Worm (Caenorhabditis elegans) whole organism, L2 larva: Measurements from ENCODE around the gene R10E8.3.

Experiments used
- aly-2 ChIP-seq: fragments of 150-350 bp; optimal IDR thresholded peaks from 2 replicates; lab custom pipeline; 2014; ENCODE audit warnings: missing biosample characterization, missing genetic modification characterization
- ama-1 ChIP-seq: fragments of 150-350 bp; optimal IDR thresholded peaks from 2 replicates; lab custom pipeline; 2018; ENCODE audit warnings: inconsistent platforms
- blmp-1 ChIP-seq: sonication (generic microtip); optimal IDR thresholded peaks from 2 replicates; lab custom pipeline; 2017; ENCODE audit warnings: missing genetic modification characterization, mild to moderate bottlenecking, missing compliant biosample characterization, antibody characterized with exemption, moderate library complexity; ENCODE audit not compliant: insufficient read depth
- ceh-82 ChIP-seq: fragments of 150-350 bp; optimal IDR thresholded peaks from 2 replicates; lab custom pipeline; 2014; ENCODE audit warnings: missing biosample characterization, missing genetic modification characterization
- lin-13 ChIP-seq: fragments of 150-350 bp; optimal IDR thresholded peaks from 2 replicates; lab custom pipeline; 2014; ENCODE audit warnings: missing biosample characterization, missing genetic modification reagents, missing genetic modification characterization
- mdl-1 ChIP-seq, 2 experiments: fragments of 150-350 bp in 1 of 2; sonication (generic microtip) in 1 of 2; optimal IDR thresholded peaks; 2 replicates each; lab custom pipeline; 2017; ENCODE audit warnings: missing biosample characterization in 2 of 2, missing genetic modification characterization in 2 of 2
- skn-1 ChIP-seq: sonication (generic microtip); optimal IDR thresholded peaks from 2 replicates; lab custom pipeline; 2017; ENCODE audit warnings: missing biosample characterization, missing genetic modification characterization
- unc-62 ChIP-seq: fragments of 150-350 bp; optimal IDR thresholded peaks from 2 replicates; lab custom pipeline; 2014; ENCODE audit warnings: missing biosample characterization, missing genetic modification reagents, missing genetic modification characterization
- zag-1 ChIP-seq: fragments of 150-350 bp; optimal IDR thresholded peaks from 2 replicates; lab custom pipeline; 2014; ENCODE audit warnings: missing biosample characterization, missing genetic modification characterization

- no peak for TF ChIP-seq mdl-1 (tag; optimal IDR thresholded peaks at IDR 0.05; lab: Kevin White, UChicago)
- no peak for TF ChIP-seq unc-62 (GFP tag; lab: Kevin White, UChicago)
- TF ChIP-seq skn-1, result no peak
- TF ChIP-seq ama-1, result no peak
- TF ChIP-seq aly-2 (tag; lab: Kevin White, UChicago), result no peak
- no peak for TF ChIP-seq lin-13 (GFP tag; lab: Kevin White, UChicago)
- no peak for TF ChIP-seq blmp-1 (tag; lab: Kevin White, UChicago)
- TF ChIP-seq zag-1 (tag; lab: Kevin White, UChicago), result no peak
- no peak for TF ChIP-seq ceh-82 (tag; lab: Kevin White, UChicago)
These were observed 4.8 kb upstream of the R10E8.3 start, which contains the start of gene R10E8.8 for ce11 chrV:18241328-18241727.
